Worm (Caenorhabditis elegans): ENCODE results near the gene hpo-36.
A peak's percentile ranks its signal among the peaks of the same experiment; 100 is the strongest.

Gene hpo-36

ce11 chrV:3697071-3697470, 42.1 kb downstream of the hpo-36 start:
- TF ChIP-seq hlh-17 (GFP tag; optimal IDR thresholded peaks at IDR 0.05; ENCODE audit: borderline replicate concordance) (no peak), ztf-11 (tag; optimal IDR thresholded peaks at IDR 0.05) (no peak), ces-1 (GFP tag; optimal IDR thresholded peaks at IDR 0.05) (no peak), grh-1 (GFP tag; IDR thresholded peaks at IDR 0.05) (no peak), tbx-2 (tag; optimal IDR thresholded peaks at IDR 0.05) (no peak), pax-3 (tag; optimal IDR thresholded peaks at IDR 0.05) (no peak), nhr-84 (tag; optimal IDR thresholded peaks at IDR 0.05) (no peak), blmp-1 (tag; optimal IDR thresholded peaks at IDR 0.05) (peak; percentile 62), mab-9 (GFP tag; IDR thresholded peaks at IDR 0.05) (no peak), hlh-4 (tag; optimal IDR thresholded peaks at IDR 0.05) (no peak), nhr-71 (tag; optimal IDR thresholded peaks at IDR 0.05) (peak; percentile 38), unc-62 (GFP tag; optimal IDR thresholded peaks at IDR 0.05) (no peak), sup-37 (GFP tag; optimal IDR thresholded peaks at IDR 0.05) (no peak), ama-1 (optimal IDR thresholded peaks at IDR 0.05) (no peak), mef-2 (tag; optimal IDR thresholded peaks at IDR 0.05) (no peak), aha-1 (tag; optimal IDR thresholded peaks at IDR 0.05) (no peak), xbp-1 (tag; optimal IDR thresholded peaks at IDR 0.05) (no peak), lin-35 (GFP tag; optimal IDR thresholded peaks at IDR 0.05) (peak in 1 of 2 experiments; percentile 10), efl-1 (optimal IDR thresholded peaks at IDR 0.05) (no peak), efl-1 (GFP tag; optimal IDR thresholded peaks at IDR 0.05 in 1 of 2) (peak in 1 of 2 experiments; percentile 48), ceh-8 (GFP tag; optimal IDR thresholded peaks at IDR 0.05) (no peak), elt-3 (tag; optimal IDR thresholded peaks at IDR 0.05) (peak in 1 of 6 experiments; percentile 58), nhr-11 (tag; optimal IDR thresholded peaks at IDR 0.05) (no peak), lsy-2 (tag; optimal IDR thresholded peaks at IDR 0.05) (peak in 1 of 2 experiments; percentile 41), fkh-10 (GFP tag; optimal IDR thresholded peaks at IDR 0.05) (no peak), mdl-1 (tag; optimal IDR thresholded peaks at IDR 0.05) (peak in 1 of 2 experiments; percentile 23), unc-98 (GFP tag; IDR thresholded peaks at IDR 0.05) (no peak), egl-13 (tag; optimal IDR thresholded peaks at IDR 0.05) (no peak), snu-23 (GFP tag; optimal IDR thresholded peaks at IDR 0.05) (peak; percentile 11), dsc-1 (tag; optimal IDR thresholded peaks at IDR 0.05) (no peak), rnt-1 (tag; optimal IDR thresholded peaks at IDR 0.05) (no peak), lin-14 (GFP tag; optimal IDR thresholded peaks at IDR 0.05) (peak; percentile 34), alr-1 (tag; optimal IDR thresholded peaks at IDR 0.05; ENCODE audit: borderline replicate concordance) (no peak), nhr-20 (tag; optimal IDR thresholded peaks at IDR 0.05) (peak; percentile 24), nhr-85 (tag) (peak; percentile 43), unc-86 (tag; optimal IDR thresholded peaks at IDR 0.05) (no peak), fkh-4 (tag; optimal IDR thresholded peaks at IDR 0.05; ENCODE audit: borderline replicate concordance) (no peak), jun-1 (tag; optimal IDR thresholded peaks at IDR 0.05) (no peak), efl-3 (GFP tag; optimal IDR thresholded peaks at IDR 0.05) (no peak), elt-2 (tag; optimal IDR thresholded peaks at IDR 0.05) (peak; percentile 86), ceh-82 (tag; optimal IDR thresholded peaks at IDR 0.05) (no peak), hpl-2 (GFP tag; optimal IDR thresholded peaks at IDR 0.05) (no peak), nhr-76 (tag; optimal IDR thresholded peaks at IDR 0.05) (no peak), nhr-77 (tag; optimal IDR thresholded peaks at IDR 0.05) (no peak), Y116A8C.19 (tag; optimal IDR thresholded peaks at IDR 0.05; ENCODE audit: borderline replicate concordance) (no peak), sptf-1 (tag; optimal IDR thresholded peaks at IDR 0.05) (no peak), nhr-237 (tag; optimal IDR thresholded peaks at IDR 0.05) (no peak), unc-130 (tag; optimal IDR thresholded peaks at IDR 0.05) (no peak), lir-3 (tag; optimal IDR thresholded peaks at IDR 0.05; ENCODE audit: poor library complexity) (no peak), snpc-4 (tag; optimal IDR thresholded peaks at IDR 0.05) (no peak)

Data from whole organism, L1 larva.